Worm (Caenorhabditis elegans) whole organism, young adult: ENCODE data around the gene Y54G2A.32.

Experiments
- B0261.1 ChIP-seq: sonication (generic microtip); optimal IDR thresholded peaks from 2 replicates; lab custom pipeline; 2016; ENCODE audit warnings: mild to moderate bottlenecking, missing genetic modification characterization, moderate library complexity, missing compliant biosample characterization
- C06A6.2 ChIP-seq: fragments of 200-800 bp; sonication (Bioruptor generic); conservative IDR thresholded peaks from 2 replicates; pipeline ENCODE4 v1.3.6; 2022; ENCODE audit warnings: missing genetic modification characterization, missing compliant biosample characterization
- C17E4.6 ChIP-seq: fragments of 200-800 bp; sonication (Bioruptor generic); IDR thresholded peaks from 2 replicates; pipeline ENCODE4 v1.3.6; 2022; ENCODE audit warnings: missing genetic modification reagents, missing genetic modification characterization, missing compliant biosample characterization
- D2030.7 ChIP-seq: fragments of 200-800 bp; sonication (Bioruptor generic); IDR thresholded peaks from 2 replicates; pipeline ENCODE4 v1.3.6; 2022; ENCODE audit warnings: missing genetic modification reagents, missing genetic modification characterization, missing compliant biosample characterization
- K11D2.4 ChIP-seq: fragments of 200-800 bp; sonication (Bioruptor generic); IDR thresholded peaks from 2 replicates; pipeline ENCODE4 v1.3.6; 2022; ENCODE audit warnings: missing genetic modification reagents, missing genetic modification characterization, missing compliant biosample characterization
- K12H6.12 ChIP-seq: fragments of 200-800 bp; sonication (Bioruptor generic); optimal IDR thresholded peaks from 2 replicates; lab custom pipeline; 2018; ENCODE audit warnings: mild to moderate bottlenecking, missing genetic modification characterization, missing compliant biosample characterization
- Y79H2A.3 ChIP-seq: fragments of 200-800 bp; sonication (Bioruptor generic); conservative IDR thresholded peaks from 2 replicates; pipeline ENCODE4 v1.3.6; 2022; ENCODE audit warnings: missing genetic modification reagents, missing genetic modification characterization, missing compliant biosample characterization
- Y95B8A.8 ChIP-seq: fragments of 200-800 bp; sonication (Bioruptor generic); IDR thresholded peaks from 2 replicates; pipeline ENCODE4 v1.3.6; 2022; ENCODE audit warnings: missing genetic modification reagents, missing genetic modification characterization, missing compliant biosample characterization
- ZK185.1 ChIP-seq: sonication (generic microtip); optimal IDR thresholded peaks from 2 replicates; lab custom pipeline; 2016; ENCODE audit warnings: mild to moderate bottlenecking, missing genetic modification characterization, missing compliant biosample characterization; ENCODE audit not compliant: poor library complexity, severe bottlenecking
- ama-1 ChIP-seq, 3 experiments: fragments of 150-350 bp in 1 of 3; sonication (generic microtip) in 2 of 3; optimal IDR thresholded peaks; 2 replicates each; lab custom pipeline; 2014 to 2018; ENCODE audit warnings: missing biosample characterization in 2 of 3, missing genetic modification characterization in 2 of 3, missing genetic modification reagents in 2 of 3
- attf-3 ChIP-seq: fragments of 200-800 bp; sonication (Bioruptor generic); conservative IDR thresholded peaks from 2 replicates; pipeline ENCODE4 v1.3.6; 2022; ENCODE audit warnings: missing genetic modification reagents, missing genetic modification characterization, missing compliant biosample characterization
- attf-5 ChIP-seq: fragments of 200-800 bp; sonication (Bioruptor generic); optimal IDR thresholded peaks from 2 replicates; lab custom pipeline; 2018; ENCODE audit warnings: mild to moderate bottlenecking, missing genetic modification characterization, missing compliant biosample characterization
- bed-1 ChIP-seq: fragments of 200-800 bp; sonication (Bioruptor generic); IDR thresholded peaks from 2 replicates; pipeline ENCODE4 v1.3.6; 2022; ENCODE audit warnings: missing genetic modification reagents, missing genetic modification characterization, missing compliant biosample characterization
- cebp-1 ChIP-seq, 2 experiments: fragments of 200-800 bp in 1 of 2; sonication (Bioruptor generic) in 1 of 2; sonication (generic microtip) in 1 of 2; IDR thresholded peaks in 1 of 2; optimal IDR thresholded peaks in 1 of 2; 2 replicates each; pipeline versions ENCODE4 v1.3.6 to Lab custom; 2017 to 2022; ENCODE audit warnings: missing compliant biosample characterization in 2 of 2, missing genetic modification characterization in 2 of 2, mild to moderate bottlenecking in 1 of 2, missing genetic modification reagents in 1 of 2, moderate library complexity in 1 of 2
- ceh-40 ChIP-seq: fragments of 200-800 bp; sonication (Bioruptor generic); IDR thresholded peaks from 2 replicates; pipeline ENCODE4 v1.3.6; 2022; ENCODE audit warnings: missing genetic modification characterization, missing compliant biosample characterization
- ceh-79 ChIP-seq: sonication (generic microtip); optimal IDR thresholded peaks from 2 replicates; lab custom pipeline; 2017; ENCODE audit warnings: mild to moderate bottlenecking, missing genetic modification characterization, missing compliant biosample characterization
- ceh-91 ChIP-seq: fragments of 200-800 bp; sonication (Bioruptor generic); IDR thresholded peaks from 2 replicates; pipeline ENCODE4 v1.3.6; 2022; ENCODE audit warnings: missing genetic modification reagents, missing genetic modification characterization, missing compliant biosample characterization
- chd-7 ChIP-seq: sonication (generic microtip); optimal IDR thresholded peaks from 2 replicates; lab custom pipeline; 2016; ENCODE audit warnings: mild to moderate bottlenecking, missing genetic modification characterization, moderate library complexity, missing compliant biosample characterization
- dox-1 ChIP-seq: fragments of 200-800 bp; sonication (Bioruptor generic); IDR thresholded peaks from 2 replicates; pipeline ENCODE4 v1.3.6; 2022; ENCODE audit warnings: missing genetic modification reagents, missing genetic modification characterization, missing compliant biosample characterization
- dpff-1 ChIP-seq: sonication (generic microtip); optimal IDR thresholded peaks from 2 replicates; lab custom pipeline; 2017; ENCODE audit warnings: mild to moderate bottlenecking, missing genetic modification characterization, missing compliant biosample characterization
- efl-1 ChIP-seq: fragments of 150-350 bp; optimal IDR thresholded peaks from 2 replicates; lab custom pipeline; 2014; ENCODE audit warnings: missing biosample characterization, missing genetic modification reagents, missing genetic modification characterization
- ekl-4 ChIP-seq: fragments of 200-800 bp; sonication (Bioruptor generic); IDR thresholded peaks from 2 replicates; pipeline ENCODE4 v1.3.6; 2022; ENCODE audit warnings: missing genetic modification reagents, missing genetic modification characterization, missing compliant biosample characterization
- fkh-3 ChIP-seq: sonication (generic microtip); optimal IDR thresholded peaks from 2 replicates; lab custom pipeline; 2016; ENCODE audit warnings: mild to moderate bottlenecking, missing genetic modification characterization, missing compliant biosample characterization
- gei-17 ChIP-seq: fragments of 200-800 bp; sonication (Bioruptor generic); optimal IDR thresholded peaks from 2 replicates; lab custom pipeline; 2018; ENCODE audit warnings: mild to moderate bottlenecking, missing genetic modification characterization, missing compliant biosample characterization
- him-1 ChIP-seq: sonication (generic microtip); optimal IDR thresholded peaks from 2 replicates; lab custom pipeline; 2016; ENCODE audit warnings: missing genotype, missing genetic modification reagents, missing genetic modification characterization, missing compliant biosample characterization
- hmg-1.2 ChIP-seq: fragments of 200-800 bp; sonication (Bioruptor generic); IDR thresholded peaks from 2 replicates; pipeline ENCODE4 v1.3.6; 2022; ENCODE audit warnings: missing genetic modification reagents, missing genetic modification characterization, missing compliant biosample characterization
- let-607 ChIP-seq, 2 experiments: fragments of 200-800 bp in 1 of 2; sonication (Bioruptor generic) in 1 of 2; sonication (generic microtip) in 1 of 2; optimal IDR thresholded peaks; 2 replicates each; lab custom pipeline; 2016 to 2018; ENCODE audit warnings: mild to moderate bottlenecking in 2 of 2, missing compliant biosample characterization in 2 of 2, missing genetic modification characterization in 2 of 2, moderate library complexity in 2 of 2, missing genotype in 1 of 2
- lin-26 ChIP-seq: fragments of 200-800 bp; sonication (Bioruptor generic); IDR thresholded peaks from 2 replicates; pipeline ENCODE4 v1.3.6; 2022; ENCODE audit warnings: missing genetic modification reagents, missing genetic modification characterization, missing compliant biosample characterization
- lin-35 ChIP-seq, 3 experiments: fragments of 150-350 bp in 2 of 3; sonication (generic microtip) in 1 of 3; optimal IDR thresholded peaks; 2 replicates each; lab custom pipeline; 2014 to 2018; ENCODE audit warnings: missing biosample characterization in 3 of 3, missing genetic modification characterization in 3 of 3, missing genetic modification reagents in 3 of 3
- lsl-1 ChIP-seq: fragments of 200-800 bp; sonication (Bioruptor generic); optimal IDR thresholded peaks from 2 replicates; lab custom pipeline; 2018; ENCODE audit warnings: mild to moderate bottlenecking, missing genetic modification characterization, moderate library complexity, missing compliant biosample characterization
- lsy-27 ChIP-seq: sonication (generic microtip); optimal IDR thresholded peaks from 2 replicates; lab custom pipeline; 2017; ENCODE audit warnings: missing genetic modification characterization, mild to moderate bottlenecking, missing compliant biosample characterization, antibody characterized with exemption, missing genotype, borderline replicate concordance; ENCODE audit not compliant: insufficient read depth
- mcd-1 ChIP-seq: fragments of 200-800 bp; sonication (Bioruptor generic); IDR thresholded peaks from 2 replicates; pipeline ENCODE4 v1.3.6; 2022; ENCODE audit warnings: missing genetic modification reagents, missing genetic modification characterization, missing compliant biosample characterization
- nfya-1 ChIP-seq: sonication (generic microtip); optimal IDR thresholded peaks from 2 replicates; lab custom pipeline; 2017; ENCODE audit warnings: antibody characterized with exemption, missing compliant biosample characterization, missing genetic modification characterization, borderline replicate concordance; ENCODE audit not compliant: insufficient read depth
- nfya-2 ChIP-seq: fragments of 200-800 bp; sonication (Bioruptor generic); IDR thresholded peaks from 2 replicates; pipeline ENCODE4 v1.3.6; 2022; ENCODE audit warnings: missing genetic modification reagents, missing genetic modification characterization, missing compliant biosample characterization
- nfyb-1 ChIP-seq: fragments of 200-800 bp; sonication (Bioruptor generic); IDR thresholded peaks from 2 replicates; pipeline ENCODE4 v1.3.6; 2022; ENCODE audit warnings: missing genetic modification reagents, missing genetic modification characterization, missing compliant biosample characterization
- nhr-80 ChIP-seq: sonication (generic microtip); optimal IDR thresholded peaks from 2 replicates; lab custom pipeline; 2016; ENCODE audit warnings: missing genetic modification characterization, missing compliant biosample characterization
- nhr-90 ChIP-seq: sonication (generic microtip); optimal IDR thresholded peaks from 2 replicates; lab custom pipeline; 2016; ENCODE audit warnings: missing genotype, mild to moderate bottlenecking, missing genetic modification characterization, missing compliant biosample characterization
- rcor-1 ChIP-seq: fragments of 200-800 bp; sonication (Bioruptor generic); IDR thresholded peaks from 2 replicates; pipeline ENCODE4 v1.3.6; 2022; ENCODE audit warnings: missing genetic modification reagents, missing genetic modification characterization, missing compliant biosample characterization
- sdz-38 ChIP-seq: sonication (generic microtip); optimal IDR thresholded peaks from 2 replicates; lab custom pipeline; 2016; ENCODE audit warnings: missing genotype, missing genetic modification characterization, missing compliant biosample characterization
- snpc-4 ChIP-seq, 5 experiments: fragments of 150-350 bp in 1 of 5; sonication (generic microtip) in 4 of 5; optimal IDR thresholded peaks; 2 replicates each; lab custom pipeline; 2014 to 2018; ENCODE audit warnings: missing genetic modification characterization in 5 of 5, missing biosample characterization in 3 of 5, antibody characterized with exemption in 2 of 5, mild to moderate bottlenecking in 2 of 5, missing compliant biosample characterization in 2 of 5, missing genotype in 2 of 5, moderate library complexity in 2 of 5, missing genetic modification reagents in 1 of 5
- sptf-2 ChIP-seq: fragments of 200-800 bp; sonication (Bioruptor generic); optimal IDR thresholded peaks from 2 replicates; lab custom pipeline; 2018; ENCODE audit warnings: mild to moderate bottlenecking, missing genetic modification characterization, missing compliant biosample characterization
- tbp1 ChIP-seq: fragments of 200-800 bp; sonication (Bioruptor generic); optimal IDR thresholded peaks from 2 replicates; lab custom pipeline; 2018; ENCODE audit warnings: mild to moderate bottlenecking, missing genetic modification characterization, missing compliant biosample characterization
- unc-130 ChIP-seq: sonication (generic microtip); optimal IDR thresholded peaks from 2 replicates; lab custom pipeline; 2016; ENCODE audit warnings: missing genetic modification reagents, missing genetic modification characterization, missing compliant biosample characterization
- unc-62 ChIP-seq: fragments of 150-350 bp; optimal IDR thresholded peaks from 2 replicates; lab custom pipeline; 2014; ENCODE audit warnings: missing biosample characterization, missing genetic modification reagents, missing genetic modification characterization
- ztf-18 ChIP-seq: sonication (generic microtip); optimal IDR thresholded peaks from 2 replicates; lab custom pipeline; 2016; ENCODE audit warnings: missing genotype, mild to moderate bottlenecking, missing genetic modification characterization, missing compliant biosample characterization
- ztf-3 ChIP-seq: fragments of 200-800 bp; sonication (Bioruptor generic); optimal IDR thresholded peaks from 2 replicates; lab custom pipeline; 2018; ENCODE audit warnings: mild to moderate bottlenecking, missing genetic modification characterization, missing compliant biosample characterization

Gene Y54G2A.32

DNA sequence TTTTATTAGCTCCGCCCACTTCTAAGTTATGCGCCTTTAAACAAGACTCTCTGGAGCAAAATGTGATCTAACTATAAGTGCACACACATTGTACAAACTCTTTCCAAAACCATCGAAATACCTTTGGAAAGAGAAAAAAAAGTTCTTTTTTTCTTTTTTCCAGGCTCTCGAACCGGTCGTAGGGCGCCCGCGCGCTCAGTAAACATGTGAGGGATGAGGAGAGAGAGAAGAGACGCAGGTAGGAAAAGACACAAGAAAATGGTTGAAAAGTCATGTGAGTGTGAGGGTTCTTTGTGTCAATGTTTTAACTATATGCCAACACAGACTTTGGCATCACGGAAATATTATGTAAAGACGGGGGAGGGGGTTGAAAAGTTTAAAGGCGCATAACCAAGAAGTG lies 29.3 kb upstream of the Y54G2A.32 start (continued):
- no peak for TF ChIP-seq D2030.7 (GFP tag; lab: Robert Waterston, UW)
- TF ChIP-seq dox-1 (GFP tag; lab: Robert Waterston, UW): peak; percentile 65
- no peak for TF ChIP-seq cebp-1 (GFP tag; IDR thresholded peaks at IDR 0.05; lab: Robert Waterston, UW)
- peak; percentile 77 for TF ChIP-seq cebp-1 (tag; optimal IDR thresholded peaks at IDR 0.05; lab: Kevin White, UChicago)
- TF ChIP-seq unc-62 (GFP tag; lab: Kevin White, UChicago): no peak
- TF ChIP-seq lsy-27 (tag; lab: Kevin White, UChicago): no peak
- TF ChIP-seq let-607 (tag; optimal IDR thresholded peaks at IDR 0.05; lab: Kevin White, UChicago): peak in 1 of 2 experiments; percentile 25
- TF ChIP-seq snpc-4 (GFP tag; optimal IDR thresholded peaks at IDR 0.05; lab: Kevin White, UChicago): no peak
- peak in 1 of 4 experiments; percentile 38 for TF ChIP-seq snpc-4 (tag; optimal IDR thresholded peaks at IDR 0.05; lab: Kevin White, UChicago)
- no peak for TF ChIP-seq Y79H2A.3 (GFP tag; lab: Robert Waterston, UW)
- TF ChIP-seq ceh-91 (GFP tag; lab: Robert Waterston, UW): no peak
- TF ChIP-seq ceh-40 (GFP tag; lab: Robert Waterston, UW): no peak
- TF ChIP-seq nfyb-1 (GFP tag; lab: Robert Waterston, UW): peak; percentile 54; the same call in 1 of the 2 replicates
- no peak for TF ChIP-seq ceh-79 (tag; lab: Kevin White, UChicago)
- TF ChIP-seq unc-130 (GFP tag; lab: Kevin White, UChicago): no peak
- TF ChIP-seq nfya-1: no peak
- peak; percentile 73 for TF ChIP-seq chd-7
- no peak for TF ChIP-seq nhr-90
- peak; percentile 26 for TF ChIP-seq nhr-80 (tag; lab: Kevin White, UChicago)
- TF ChIP-seq mcd-1 (GFP tag; lab: Robert Waterston, UW): peak; percentile 55; the same call in 1 of the 2 replicates
- TF ChIP-seq bed-1 (GFP tag; lab: Robert Waterston, UW): no peak
- peak; percentile 65 for TF ChIP-seq attf-5 (GFP tag; lab: Kevin White, UChicago)
- no peak for TF ChIP-seq him-1
- no peak for TF ChIP-seq sptf-2 (GFP tag; lab: Kevin White, UChicago)
- TF ChIP-seq B0261.1 (tag; lab: Kevin White, UChicago): no peak
- peak; percentile 78; the same call in 1 of the 2 replicates for TF ChIP-seq C06A6.2 (GFP tag; lab: Robert Waterston, UW)
- TF ChIP-seq ekl-4 (GFP tag; lab: Robert Waterston, UW): peak; percentile 83
- TF ChIP-seq Y95B8A.8 (GFP tag; lab: Robert Waterston, UW): 0 out of 2 replicates have a peak, but pooled peaks have one; percentile 25
- TF ChIP-seq hmg-1.2 (GFP tag; lab: Robert Waterston, UW): peak; percentile 76
- peak; percentile 73 for TF ChIP-seq K12H6.12 (tag; lab: Kevin White, UChicago)
- TF ChIP-seq attf-3: no peak
- TF ChIP-seq C17E4.6: no peak
- TF ChIP-seq lsl-1: no peak
- no peak for TF ChIP-seq rcor-1 (GFP tag; lab: Robert Waterston, UW)
- peak; percentile 22 for TF ChIP-seq ztf-18 (tag; lab: Kevin White, UChicago)
- TF ChIP-seq ZK185.1: no peak
- peak; percentile 82 for TF ChIP-seq K11D2.4 (GFP tag; lab: Robert Waterston, UW)
- TF ChIP-seq ama-1 (optimal IDR thresholded peaks at IDR 0.05; lab: Kevin White, UChicago): peak; percentile 60
- TF ChIP-seq ama-1 (GFP tag; optimal IDR thresholded peaks at IDR 0.05; lab: Kevin White, UChicago): no peak
- TF ChIP-seq sdz-38: no peak
- TF ChIP-seq lin-35 (GFP tag; optimal IDR thresholded peaks at IDR 0.05; lab: Kevin White, UChicago): peak in 1 of 3 experiments; percentile 28
- TF ChIP-seq gei-17 (GFP tag; lab: Kevin White, UChicago): peak; percentile 6
- TF ChIP-seq lin-26: peak; percentile 80
- TF ChIP-seq nfya-2: no peak
- no peak for TF ChIP-seq fkh-3
- TF ChIP-seq tbp1 (GFP tag; lab: Kevin White, UChicago): peak; percentile 45
- no peak for TF ChIP-seq efl-1 (GFP tag; lab: Kevin White, UChicago)
- no peak for TF ChIP-seq ztf-3 (GFP tag; lab: Kevin White, UChicago)
- no peak for TF ChIP-seq dpff-1
